Fruit fly (Drosophila melanogaster): ENCODE measurements around the gene YL-1.
A peak's percentile ranks its signal among the peaks of the same experiment; 100 is the strongest.

The YL-1 gene

DNA sequence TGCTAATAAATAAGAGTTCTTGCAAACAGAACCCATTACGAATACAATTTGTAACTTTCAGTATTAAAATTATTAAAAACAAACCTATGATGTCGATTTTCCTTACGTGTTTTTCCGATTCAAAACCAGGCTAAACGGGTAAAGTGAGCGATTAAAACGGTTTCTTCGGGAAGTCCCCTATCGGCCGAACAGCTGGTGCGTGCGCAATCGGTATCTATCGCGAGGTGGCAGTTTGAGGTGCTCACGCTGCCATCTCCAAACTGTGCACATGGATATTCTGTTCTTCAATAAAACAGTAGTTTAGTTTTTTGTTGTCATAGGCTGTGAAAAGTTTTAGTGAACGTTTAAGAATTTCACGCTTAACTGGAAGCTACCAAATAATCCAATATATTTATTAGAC lies 18.9 kb downstream of the YL-1 start, which contains the start of gene TTLL4A (continued):
- TF ChIP-seq cwo (GFP tag; optimal IDR thresholded peaks at IDR 0.05): no peak
- no peak for TF ChIP-seq Chrac-16 (GFP tag; optimal IDR thresholded peaks at IDR 0.05)
- TF ChIP-seq CG2712 (tag; optimal IDR thresholded peaks at IDR 0.05): no peak
- TF ChIP-seq abd-A (tag; optimal IDR thresholded peaks at IDR 0.05): no peak
- TF ChIP-seq bowl (GFP tag; IDR thresholded peaks at IDR 0.05): no peak
- TF ChIP-seq Ada2b (GFP tag; IDR thresholded peaks at IDR 0.05): no peak
- no peak for TF ChIP-seq CG13296 (GFP tag; optimal IDR thresholded peaks at IDR 0.05)
- no peak for TF ChIP-seq slou (GFP tag; optimal IDR thresholded peaks at IDR 0.05)
- no peak for TF ChIP-seq CG3407 (GFP tag; optimal IDR thresholded peaks at IDR 0.05)
- TF ChIP-seq CG6654 (GFP tag; optimal IDR thresholded peaks at IDR 0.05): no peak
- no peak for TF ChIP-seq CG12071 (GFP tag; optimal IDR thresholded peaks at IDR 0.05)
- TF ChIP-seq CG13123 (GFP tag; optimal IDR thresholded peaks at IDR 0.05): no peak
- peak; percentile 45 for TF ChIP-seq CTCF (GFP tag; optimal IDR thresholded peaks at IDR 0.05)
- TF ChIP-seq ci (GFP tag; IDR thresholded peaks at IDR 0.05): no peak
- no peak for TF ChIP-seq TFAM (GFP tag; optimal IDR thresholded peaks at IDR 0.05)
- TF ChIP-seq CG17359 (tag; optimal IDR thresholded peaks at IDR 0.05): no peak
- no peak for TF ChIP-seq ewg (GFP tag; optimal IDR thresholded peaks at IDR 0.05)
- TF ChIP-seq Dip2 (GFP tag; IDR thresholded peaks at IDR 0.05): no peak
- TF ChIP-seq CG1603 (tag; optimal IDR thresholded peaks at IDR 0.05): no peak
- no peak for TF ChIP-seq peb (GFP tag; IDR thresholded peaks at IDR 0.05)
- TF ChIP-seq Sox102F (GFP tag; optimal IDR thresholded peaks at IDR 0.05): no peak
- no peak for TF ChIP-seq Atf3 (GFP tag; optimal IDR thresholded peaks at IDR 0.05)
- TF ChIP-seq CG33557 (GFP tag; optimal IDR thresholded peaks at IDR 0.05): no peak
- TF ChIP-seq Mad (GFP tag; optimal IDR thresholded peaks at IDR 0.05): peak; percentile 19
- no peak for TF ChIP-seq CG14441 (GFP tag; IDR thresholded peaks at IDR 0.05)
- TF ChIP-seq zfh2 (GFP tag; optimal IDR thresholded peaks at IDR 0.05): peak; percentile 46
- TF ChIP-seq Tbp (GFP tag; optimal IDR thresholded peaks at IDR 0.05): no peak
- TF ChIP-seq CG5245 (GFP tag; optimal IDR thresholded peaks at IDR 0.05): no peak
- TF ChIP-seq oc (tag; optimal IDR thresholded peaks at IDR 0.05): no peak
- no peak for TF ChIP-seq NC2β (GFP tag; optimal IDR thresholded peaks at IDR 0.05)
- TF ChIP-seq CG30431 (GFP tag; optimal IDR thresholded peaks at IDR 0.05): no peak
- TF ChIP-seq Hr3 (GFP tag; optimal IDR thresholded peaks at IDR 0.05): no peak
- no peak for TF ChIP-seq CG7839 (tag; optimal IDR thresholded peaks at IDR 0.05)
- peak; percentile 27 for TF ChIP-seq CG8290 (GFP tag; optimal IDR thresholded peaks at IDR 0.05)
- TF ChIP-seq CG8290 (tag; optimal IDR thresholded peaks at IDR 0.05): no peak
- TF ChIP-seq CG12155 (GFP tag; optimal IDR thresholded peaks at IDR 0.05): no peak
- no peak for TF ChIP-seq NK7.1 (GFP tag; optimal IDR thresholded peaks at IDR 0.05)
- TF ChIP-seq HLH54F (GFP tag; optimal IDR thresholded peaks at IDR 0.05): peak; percentile 22
- no peak for TF ChIP-seq CG7745 (tag; optimal IDR thresholded peaks at IDR 0.05)
- TF ChIP-seq tup (GFP tag; optimal IDR thresholded peaks at IDR 0.05): no peak
- no peak for TF ChIP-seq CG13894 (tag; optimal IDR thresholded peaks at IDR 0.05)
- TF ChIP-seq zen2 (GFP tag; IDR thresholded peaks at IDR 0.05; ENCODE audit: partially characterized antibody): peak; percentile 96
- TF ChIP-seq BEAF-32 (GFP tag; optimal IDR thresholded peaks at IDR 0.05): peak; percentile 97
- no peak for TF ChIP-seq BtbVII (GFP tag; optimal IDR thresholded peaks at IDR 0.05)
- TF ChIP-seq CG31441 (GFP tag; IDR thresholded peaks at IDR 0.05): no peak
- no peak for TF ChIP-seq ro (GFP tag; IDR thresholded peaks at IDR 0.05)
- no peak for TF ChIP-seq CG11456 (GFP tag; IDR thresholded peaks at IDR 0.05)
- TF ChIP-seq seq (GFP tag; IDR thresholded peaks at IDR 0.05): no peak
- TF ChIP-seq knrl (GFP tag; IDR thresholded peaks at IDR 0.05; ENCODE audit: partially characterized antibody): peak; percentile 98
- no peak for TF ChIP-seq CG6683 (GFP tag; optimal IDR thresholded peaks at IDR 0.05)
- TF ChIP-seq CG6254 (GFP tag; optimal IDR thresholded peaks at IDR 0.05): no peak
- TF ChIP-seq fd64A (GFP tag; optimal IDR thresholded peaks at IDR 0.05): no peak
- peak; percentile 7 for TF ChIP-seq maf-S (GFP tag; optimal IDR thresholded peaks at IDR 0.05)
